Fruit fly (Drosophila melanogaster) whole organism: ENCODE results near the gene RpL3.

Experiments
- CG8478 ChIP-seq: fragments of >200 bp; optimal IDR thresholded peaks from 2 replicates; lab custom pipeline; 2018; ENCODE audit warnings: inconsistent platforms
- Dll ChIP-seq: fragments of >200 bp; optimal IDR thresholded peaks from 2 replicates; lab custom pipeline; 2017
- EcR ChIP-seq, 2 experiments: fragments of >200 bp; optimal IDR thresholded peaks; 2 replicates each; lab custom pipeline; 2017; ENCODE audit warnings: missing biosample characterization in 2 of 2, missing genetic modification characterization in 2 of 2, missing genetic modification reagents in 2 of 2
- pan ChIP-seq: fragments of >200 bp; optimal IDR thresholded peaks from 2 replicates; lab custom pipeline; 2017
- psq ChIP-seq: fragments of >200 bp; optimal IDR thresholded peaks from 2 replicates; lab custom pipeline; 2017
- usp ChIP-seq: fragments of >200 bp; optimal IDR thresholded peaks from 2 replicates; lab custom pipeline; 2017; ENCODE audit warnings: missing biosample characterization, missing genetic modification characterization, mixed read lengths

The RpL3 gene

DNA sequence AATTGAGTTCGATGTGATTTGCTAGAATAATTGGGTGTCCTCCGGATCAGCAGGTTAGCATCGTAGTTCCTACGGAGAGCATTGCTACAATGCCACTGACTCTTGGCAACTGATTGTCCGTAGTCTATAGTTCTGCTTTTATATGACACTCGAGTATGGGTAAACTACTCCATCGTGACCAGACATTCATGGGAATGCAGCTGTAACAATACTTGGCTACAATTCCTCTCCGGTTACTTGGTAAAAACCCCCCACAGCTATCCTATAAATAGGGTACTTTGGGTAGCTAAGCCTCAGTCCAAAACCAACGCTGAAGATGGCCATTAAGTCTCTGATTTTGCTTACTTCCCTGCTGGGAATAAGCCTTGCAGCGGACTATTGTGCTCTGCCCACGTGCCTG, 3.5 kb downstream of the RpL3 start, which contains the start of gene scpr-C:
scpr-C (plus strand) TSS at position 301 of the 400 bp plus-strand sequence.
- TF ChIP-seq psq (lab: Kevin White, UChicago) (no peak), Dll (no peak), usp (GFP tag; lab: Kevin White, UChicago) (no peak), EcR (GFP tag; optimal IDR thresholded peaks at IDR 0.05; lab: Kevin White, UChicago) (no peak), pan (lab: Kevin White, UChicago) (no peak), CG8478 (lab: Kevin White, UChicago) (no peak)

DNA sequence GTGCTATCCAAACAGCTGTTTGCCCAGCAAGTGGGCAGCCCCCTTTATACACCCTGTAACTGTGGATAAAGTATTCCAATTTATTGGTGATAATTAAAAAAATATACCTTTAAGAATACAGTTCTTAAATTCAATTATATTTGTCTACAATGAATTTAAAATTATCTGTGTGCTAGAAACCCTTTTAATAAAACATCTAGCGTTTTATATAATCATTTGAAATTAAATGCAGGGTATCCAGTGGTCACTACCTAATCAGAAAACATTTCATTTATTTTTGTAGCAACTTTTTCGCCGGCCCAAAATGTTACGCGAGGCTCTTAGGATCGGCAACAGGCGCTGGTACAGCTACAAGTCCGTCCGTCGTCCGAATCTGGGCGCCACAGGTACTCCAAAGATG, 4.8 kb downstream of the RpL3 start, which contains the start of gene CG17726:
CG17726 (plus strand) TSS at position 267 of the 400 bp plus-strand sequence.
- TF ChIP-seq EcR (GFP tag; optimal IDR thresholded peaks at IDR 0.05; lab: Kevin White, UChicago) (no peak), pan (lab: Kevin White, UChicago) (peak; percentile 95), Dll (no peak), psq (lab: Kevin White, UChicago) (no peak), CG8478 (lab: Kevin White, UChicago) (no peak)

DNA sequence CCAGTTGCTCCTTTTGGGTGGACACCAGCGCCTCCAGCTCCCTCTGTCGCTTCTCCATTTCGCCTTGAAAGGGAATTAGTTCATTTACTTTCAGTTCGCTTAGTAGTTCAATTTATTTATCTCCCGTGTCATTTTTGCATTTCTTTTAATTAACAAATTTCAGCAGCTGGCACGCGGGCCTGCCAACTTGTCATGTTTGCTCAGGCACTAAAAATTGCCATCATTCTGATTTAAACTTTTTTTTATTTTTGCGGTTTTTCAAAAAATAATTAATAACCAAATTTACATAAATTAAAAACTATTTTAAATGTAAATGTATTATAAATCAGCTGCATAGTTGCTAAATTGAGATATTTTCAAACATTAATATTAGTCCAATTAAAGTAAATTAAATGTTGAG, 8.7 kb downstream of the RpL3 start, which contains the start of gene GCC88:
GCC88 (minus strand) TSS at position 209 of the 400 bp plus-strand sequence.
- TF ChIP-seq EcR (GFP tag; optimal IDR thresholded peaks at IDR 0.05; lab: Kevin White, UChicago) (no peak), CG8478 (lab: Kevin White, UChicago) (no peak), Dll (no peak), psq (lab: Kevin White, UChicago) (no peak), usp (GFP tag; lab: Kevin White, UChicago) (no peak), pan (lab: Kevin White, UChicago) (no peak)

DNA sequence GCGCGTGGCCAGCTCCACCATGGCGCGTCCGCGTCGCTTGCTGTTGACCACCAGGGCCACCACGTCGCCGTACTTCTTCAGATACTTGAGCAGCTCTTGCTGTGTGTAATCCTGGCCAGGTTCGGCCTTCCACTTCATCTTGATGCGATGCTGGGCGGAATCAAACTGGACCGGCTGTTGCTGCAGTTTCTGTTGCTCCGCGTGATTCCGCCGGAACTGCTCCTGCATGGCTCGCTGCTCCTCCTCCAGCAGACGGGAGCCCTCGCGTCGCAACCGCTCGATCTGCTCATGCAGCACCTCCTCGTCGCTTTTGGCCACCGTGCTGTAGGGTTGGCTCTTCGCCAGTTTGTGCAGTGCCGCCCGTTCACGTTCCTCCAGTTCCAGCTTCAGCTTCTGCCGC, 9.3 kb downstream of the RpL3 start:
- TF ChIP-seq EcR (GFP tag; optimal IDR thresholded peaks at IDR 0.05; lab: Kevin White, UChicago), result no peak
- TF ChIP-seq Dll, result no peak
- TF ChIP-seq pan (lab: Kevin White, UChicago), result no peak
- no peak for TF ChIP-seq CG8478 (lab: Kevin White, UChicago)
- no peak for TF ChIP-seq psq (lab: Kevin White, UChicago)
- TF ChIP-seq usp (GFP tag; lab: Kevin White, UChicago), result no peak

DNA sequence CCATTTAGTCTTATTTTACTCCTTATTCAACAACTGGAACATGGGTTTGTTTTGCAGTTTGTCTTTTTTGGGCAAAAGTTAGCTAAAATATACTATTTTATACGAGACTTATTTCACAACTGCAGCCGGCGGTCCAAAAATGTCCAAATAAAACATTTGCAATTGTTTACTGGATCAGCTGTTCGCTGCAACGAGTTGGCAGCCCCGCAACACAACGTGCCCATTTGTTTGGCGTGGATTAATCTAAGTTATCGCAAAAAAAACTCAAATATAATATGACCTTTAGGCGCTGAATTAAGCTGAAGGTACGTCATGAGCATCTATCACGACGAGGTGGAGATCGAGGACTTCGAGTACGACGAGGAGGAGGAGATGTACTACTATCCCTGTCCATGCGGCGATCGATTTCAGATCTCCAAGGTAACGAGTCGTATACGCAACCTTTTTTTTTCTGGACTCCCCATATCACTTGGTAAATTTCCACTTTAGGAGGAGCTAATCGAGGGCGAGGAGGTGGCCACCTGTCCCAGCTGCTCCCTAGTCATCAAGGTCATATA, 10.1 kb downstream of the RpL3 start, which contains the start of the genes CG17187 and Dph3:
CG17187 (minus strand) TSS at position 175 of the 557 bp plus-strand sequence.
Dph3 (plus strand) TSS at position 208 of the 557 bp plus-strand sequence.
- TF ChIP-seq usp (GFP tag; lab: Kevin White, UChicago) (no peak), CG8478 (lab: Kevin White, UChicago) (no peak), EcR (GFP tag; optimal IDR thresholded peaks at IDR 0.05; lab: Kevin White, UChicago) (no peak), Dll (no peak), psq (lab: Kevin White, UChicago) (no peak)

DNA sequence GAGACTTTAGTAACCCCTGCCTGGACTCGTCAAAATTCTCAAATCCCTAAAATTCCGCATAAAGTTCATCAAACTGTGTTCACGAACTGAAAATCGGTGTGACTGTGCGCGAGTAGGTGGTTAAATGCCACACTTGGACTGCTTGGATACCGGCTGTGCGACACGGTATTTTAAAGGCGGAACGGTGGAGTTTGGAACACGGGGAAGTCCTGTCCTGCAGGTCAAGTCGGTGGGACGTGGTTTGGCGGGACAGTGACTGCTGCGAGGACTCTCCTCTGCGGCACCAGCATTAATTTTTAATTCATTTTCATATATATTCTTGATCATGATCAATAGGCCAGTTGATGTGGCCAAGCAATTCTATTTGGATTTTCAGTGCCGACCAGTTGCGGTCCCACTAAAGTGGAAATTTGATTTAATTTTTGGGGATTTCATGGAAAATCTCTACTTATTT, 13.3 kb downstream of the RpL3 start, which contains the start of the genes Arfip and CG17721:
Arfip (minus strand) TSS at position 96 of the 454 bp plus-strand sequence.
CG17721 (plus strand) TSS at position 223 of the 454 bp plus-strand sequence.
- no peak for TF ChIP-seq pan (lab: Kevin White, UChicago)

DNA sequence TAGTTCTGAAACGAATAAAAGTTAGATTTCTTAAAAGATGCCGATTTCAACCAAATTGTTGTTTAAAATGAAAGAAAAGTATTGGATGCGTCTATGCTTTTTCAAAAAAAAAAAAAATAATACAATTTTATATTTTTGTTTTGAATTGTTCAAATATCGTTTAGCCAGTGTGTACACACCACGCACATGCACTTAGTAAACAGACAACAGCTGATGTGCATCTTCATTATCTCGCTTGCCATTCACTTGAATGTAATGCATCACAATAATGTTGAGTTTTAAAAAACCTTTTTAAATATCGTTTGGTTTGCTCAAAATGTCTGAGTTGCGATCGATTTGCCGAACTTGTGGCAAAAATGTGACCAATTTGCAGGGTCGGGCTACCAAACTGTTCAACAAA, 14.3 kb downstream of the RpL3 start, which contains the start of gene CG31441:
CG31441 (plus strand) TSS at position 246 of the 400 bp plus-strand sequence.
- no peak for TF ChIP-seq CG8478 (lab: Kevin White, UChicago)
- no peak for TF ChIP-seq pan (lab: Kevin White, UChicago)
- no peak for TF ChIP-seq EcR (GFP tag; optimal IDR thresholded peaks at IDR 0.05; lab: Kevin White, UChicago)

DNA sequence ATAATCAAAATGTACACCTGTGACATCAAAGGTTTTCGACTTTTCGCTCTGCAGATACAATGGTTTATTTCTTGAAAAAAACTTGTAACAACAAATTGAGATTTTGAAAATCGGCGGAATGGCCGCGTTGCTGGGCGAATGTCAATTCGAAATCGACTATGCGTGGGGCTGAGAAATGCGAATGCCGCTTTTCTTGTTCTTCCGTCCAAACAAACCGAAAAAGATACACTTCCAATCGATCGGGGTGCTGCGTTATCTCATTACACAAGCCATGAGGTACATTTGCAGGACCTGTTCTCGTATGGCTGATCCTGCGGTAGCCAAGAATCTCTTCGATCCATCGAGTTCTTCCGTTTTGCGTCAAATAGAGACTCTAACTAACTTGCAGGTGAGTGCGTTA, 15.9 kb downstream of the RpL3 start, which contains the start of gene CG31388:
CG31388 (plus strand) TSS at position 218 of the 400 bp plus-strand sequence.
- no peak for TF ChIP-seq Dll
- TF ChIP-seq CG8478 (lab: Kevin White, UChicago), result no peak
- no peak for TF ChIP-seq psq (lab: Kevin White, UChicago)
- no peak for TF ChIP-seq pan (lab: Kevin White, UChicago)
- no peak for TF ChIP-seq usp (GFP tag; lab: Kevin White, UChicago)
- no peak for TF ChIP-seq EcR (GFP tag; optimal IDR thresholded peaks at IDR 0.05; lab: Kevin White, UChicago)

DNA sequence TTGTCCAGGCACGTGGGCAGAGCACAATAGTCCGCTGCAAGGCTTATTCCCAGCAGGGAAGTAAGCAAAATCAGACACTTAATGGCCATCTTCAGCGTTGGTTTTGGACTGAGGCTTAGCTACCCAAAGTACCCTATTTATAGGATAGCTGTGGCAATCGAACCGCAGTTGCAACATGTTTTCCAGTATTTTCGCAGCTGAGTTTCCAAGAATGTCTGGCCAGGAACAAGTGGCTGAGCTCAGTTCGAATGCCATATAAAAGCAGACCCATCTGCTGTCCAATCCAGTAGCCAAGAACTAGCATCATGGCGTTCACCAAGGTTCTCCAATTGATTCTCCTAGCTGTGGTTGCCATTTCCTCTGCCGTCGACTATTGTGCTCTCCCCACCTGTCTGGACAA, 19.2 kb downstream of the RpL3 start, which contains the start of the genes scpr-B and scpr-A:
scpr-B (minus strand) TSS at position 101 of the 400 bp plus-strand sequence.
scpr-A (plus strand) TSS at position 293 of the 400 bp plus-strand sequence.
- TF ChIP-seq pan (lab: Kevin White, UChicago) (no peak), EcR (GFP tag; optimal IDR thresholded peaks at IDR 0.05; lab: Kevin White, UChicago) (no peak), Dll (no peak), psq (lab: Kevin White, UChicago) (no peak), CG8478 (lab: Kevin White, UChicago) (no peak), usp (GFP tag; lab: Kevin White, UChicago) (no peak)

DNA sequence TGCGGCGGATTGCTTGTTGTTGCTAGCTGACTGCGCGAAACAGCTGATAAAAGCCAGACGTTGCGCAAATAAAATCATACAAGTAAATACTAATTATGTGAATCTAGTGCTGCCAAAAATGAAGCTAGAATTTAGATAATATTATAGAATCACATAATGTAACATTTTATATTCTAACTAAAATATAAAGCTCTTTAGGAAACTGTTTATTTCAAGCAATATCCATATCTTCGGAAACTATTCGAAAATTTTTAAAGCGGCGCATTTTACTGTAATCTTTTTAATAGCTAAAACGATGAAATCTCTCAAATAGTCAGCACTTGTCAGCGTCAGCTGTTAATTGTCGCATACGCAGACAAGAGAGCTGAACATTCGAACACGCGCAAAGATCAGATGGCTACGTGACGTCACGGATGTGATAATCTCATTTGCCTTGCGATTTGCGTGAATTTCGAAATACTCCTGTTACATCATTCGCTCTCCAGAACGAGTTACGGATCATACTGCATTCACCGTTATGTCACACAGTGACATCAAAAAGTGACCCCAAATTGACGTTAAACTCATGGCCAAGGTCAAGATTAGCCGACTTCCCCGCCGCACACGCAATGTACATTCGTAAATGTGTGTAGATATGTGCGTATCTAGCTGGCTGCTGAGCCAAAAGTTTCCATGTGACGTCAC, 21.5 kb downstream of the RpL3 start:
- no peak for TF ChIP-seq CG8478 (lab: Kevin White, UChicago)
- no peak for TF ChIP-seq pan (lab: Kevin White, UChicago)
- no peak for TF ChIP-seq psq (lab: Kevin White, UChicago)

DNA sequence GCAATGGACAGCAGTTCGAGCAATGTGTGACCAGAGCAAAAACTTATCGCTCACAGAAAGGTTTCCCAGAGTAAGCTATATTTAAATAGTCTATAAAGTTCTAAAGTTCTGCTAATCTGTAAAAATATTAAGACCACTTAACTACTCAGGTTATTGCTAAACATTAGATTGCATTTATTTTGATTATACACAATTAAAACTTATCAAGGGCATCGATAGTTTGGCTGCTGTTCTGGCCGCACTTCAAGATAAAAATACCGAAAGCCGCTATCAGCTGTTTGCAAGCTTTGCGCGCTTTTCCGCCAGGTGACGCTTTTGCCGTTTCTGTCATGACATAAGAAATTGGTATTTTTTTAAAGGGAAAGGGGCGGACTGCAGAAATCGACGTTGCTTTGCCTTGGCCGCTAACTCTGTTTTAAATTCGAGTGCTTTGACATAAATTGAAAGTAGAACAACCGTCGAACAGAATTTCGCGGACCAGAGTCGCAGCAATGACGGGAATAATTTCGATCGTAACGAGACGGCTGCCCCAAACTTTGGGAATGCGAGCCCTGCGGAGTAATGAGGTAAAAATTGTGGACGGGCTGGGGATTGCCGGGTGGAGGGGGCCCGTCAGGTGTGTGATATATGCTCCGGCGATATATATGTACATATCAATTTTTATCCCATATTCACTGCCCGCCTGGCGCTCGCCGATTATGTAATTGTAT, 22.4 kb downstream of the RpL3 start, which contains the start of the genes CG17734 and CG5214:
CG17734 (minus strand) TSS at position 49 of the 710 bp plus-strand sequence.
CG5214 (plus strand) TSS at position 352 of the 710 bp plus-strand sequence.
- TF ChIP-seq usp (GFP tag; lab: Kevin White, UChicago) (no peak), pan (lab: Kevin White, UChicago) (no peak), CG8478 (lab: Kevin White, UChicago) (no peak), psq (lab: Kevin White, UChicago) (no peak), EcR (GFP tag; optimal IDR thresholded peaks at IDR 0.05; lab: Kevin White, UChicago) (no peak)
